Worm (Caenorhabditis elegans): ENCODE measurements around the gene tbc-2.

Gene tbc-2

DNA sequence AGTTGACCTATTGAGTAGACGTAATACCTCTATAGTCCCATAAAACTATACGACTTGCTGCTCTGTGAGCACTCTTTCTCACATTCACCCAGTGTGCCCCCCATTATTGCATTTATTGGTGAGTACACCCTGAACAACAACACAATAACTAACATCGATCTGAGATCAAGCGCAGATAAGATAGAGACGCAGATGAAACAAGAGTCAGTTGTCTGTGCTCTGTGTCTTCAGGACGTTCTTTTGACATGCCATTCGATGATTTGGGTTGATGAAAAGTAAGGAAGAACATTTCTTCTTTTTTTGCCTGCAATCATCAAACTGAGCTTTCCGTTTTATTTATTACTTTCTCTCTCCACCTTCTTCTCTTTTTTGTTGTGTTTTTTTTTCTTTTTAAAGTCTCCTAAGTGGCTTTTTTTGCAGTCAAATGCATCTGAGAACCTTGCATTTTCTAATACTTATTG, 36.9 kb downstream of the tbc-2 start, which contains the start of gene lect-2:
Gene lect-2, plus strand, starts transcription at position 411 of the 461 bp plus-strand sequence.
- TF ChIP-seq blmp-1 (tag; optimal IDR thresholded peaks at IDR 0.05; ENCODE audit: insufficient read depth) (no peak), F13H6.1 (tag; optimal IDR thresholded peaks at IDR 0.05) (peak; percentile 22), skn-1 (tag; optimal IDR thresholded peaks at IDR 0.05) (no peak), sma-9 (GFP tag; optimal IDR thresholded peaks at IDR 0.05) (peak; percentile 65), sma-9 (tag; optimal IDR thresholded peaks at IDR 0.05) (no peak), R02D3.7 (tag; optimal IDR thresholded peaks at IDR 0.05) (no peak), snpc-4 (tag; optimal IDR thresholded peaks at IDR 0.05) (no peak), ztf-1 (GFP tag; conservative IDR thresholded peaks at IDR 0.05) (no peak), lin-39 (tag; optimal IDR thresholded peaks at IDR 0.05) (no peak), sma-3 (GFP tag; optimal IDR thresholded peaks at IDR 0.05) (no peak), nhr-237 (tag; optimal IDR thresholded peaks at IDR 0.05) (no peak), nhr-129 (tag; optimal IDR thresholded peaks at IDR 0.05) (peak; percentile 40), lsy-2 (tag; optimal IDR thresholded peaks at IDR 0.05) (peak in 1 of 2 experiments; percentile 28), ZK546.5 (tag; optimal IDR thresholded peaks at IDR 0.05) (no peak), crh-2 (tag; optimal IDR thresholded peaks at IDR 0.05) (no peak), nhr-23 (tag; optimal IDR thresholded peaks at IDR 0.05) (no peak), nhr-21 (tag; optimal IDR thresholded peaks at IDR 0.05) (no peak), nhr-6 (tag; optimal IDR thresholded peaks at IDR 0.05) (no peak), elt-1 (tag; optimal IDR thresholded peaks at IDR 0.05) (peak; percentile 39), ztf-11 (tag; optimal IDR thresholded peaks at IDR 0.05) (no peak), dmd-4 (tag; optimal IDR thresholded peaks at IDR 0.05) (no peak), nhr-77 (tag; optimal IDR thresholded peaks at IDR 0.05) (no peak), gmeb-1 (tag; optimal IDR thresholded peaks at IDR 0.05) (no peak), peb-1 (tag; optimal IDR thresholded peaks at IDR 0.05) (no peak), C34F6.9 (tag; optimal IDR thresholded peaks at IDR 0.05) (peak; percentile 11), unc-55 (GFP tag; optimal IDR thresholded peaks at IDR 0.05) (no peak)

DNA sequence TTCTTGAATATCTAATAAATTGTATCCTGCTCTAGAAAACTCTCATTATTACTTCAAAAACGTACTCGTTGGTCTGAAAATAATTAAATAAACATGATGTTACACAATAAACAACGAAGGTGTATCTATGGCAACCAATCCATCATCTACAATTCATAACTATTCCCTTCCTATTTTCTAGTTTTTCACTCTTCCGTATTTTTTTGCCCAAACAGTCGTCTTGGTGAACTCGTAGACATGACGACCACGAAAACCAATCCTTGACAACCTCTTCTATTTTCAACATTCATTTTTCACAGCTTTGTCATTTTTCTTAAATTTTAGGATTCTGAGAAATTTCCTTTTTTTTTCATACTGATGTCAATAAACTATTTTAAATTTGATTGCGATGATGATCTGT, 38.4 kb downstream of the tbc-2 start, which contains the start of gene K05F1.13:
Gene K05F1.13, plus strand, starts transcription at position 301 of the 400 bp plus-strand sequence.
- no peak for TF ChIP-seq lin-13 (GFP tag; optimal IDR thresholded peaks at IDR 0.05)
- no peak for TF ChIP-seq mbf-1 (tag; optimal IDR thresholded peaks at IDR 0.05)
- no peak for TF ChIP-seq elt-1 (tag; optimal IDR thresholded peaks at IDR 0.05)
- TF ChIP-seq crh-2 (tag; optimal IDR thresholded peaks at IDR 0.05): no peak
- no peak for TF ChIP-seq ztf-4 (tag; optimal IDR thresholded peaks at IDR 0.05)
- no peak for TF ChIP-seq nhr-11 (tag; optimal IDR thresholded peaks at IDR 0.05)
- no peak for TF ChIP-seq mdl-1 (tag; optimal IDR thresholded peaks at IDR 0.05)
- TF ChIP-seq skn-1 (tag; optimal IDR thresholded peaks at IDR 0.05): no peak
- no peak for TF ChIP-seq fos-1 (tag; optimal IDR thresholded peaks at IDR 0.05)
- TF ChIP-seq sma-3 (GFP tag; optimal IDR thresholded peaks at IDR 0.05): no peak
- TF ChIP-seq ama-1 (optimal IDR thresholded peaks at IDR 0.05): no peak
- TF ChIP-seq ZK546.5 (tag; optimal IDR thresholded peaks at IDR 0.05): no peak
- no peak for TF ChIP-seq nhr-77 (tag; optimal IDR thresholded peaks at IDR 0.05)
- TF ChIP-seq C34F6.9 (tag; optimal IDR thresholded peaks at IDR 0.05): no peak

DNA sequence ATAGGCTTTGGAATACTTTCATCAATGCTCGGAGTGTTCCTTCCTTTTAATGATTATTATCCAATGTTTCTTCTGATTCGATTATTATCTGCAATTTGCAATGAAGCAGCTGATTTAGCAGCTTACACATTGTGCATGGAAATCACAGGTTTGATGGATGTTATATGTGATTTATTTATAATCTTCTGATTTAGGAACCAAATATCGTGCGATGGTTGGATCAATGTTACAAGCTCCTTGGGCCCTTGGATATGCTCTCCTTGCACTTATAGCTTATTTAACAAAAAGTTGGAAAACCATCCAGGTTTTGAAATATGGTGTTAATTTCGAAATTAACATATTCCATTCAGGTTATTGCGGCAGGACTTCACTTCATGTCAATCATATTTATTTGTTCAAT, 41.7 kb downstream of the tbc-2 start:
- TF ChIP-seq ZK546.5 (tag; optimal IDR thresholded peaks at IDR 0.05): no peak
- no peak for TF ChIP-seq nhr-21 (tag; optimal IDR thresholded peaks at IDR 0.05)
- TF ChIP-seq sma-9 (GFP tag; optimal IDR thresholded peaks at IDR 0.05): no peak
- no peak for TF ChIP-seq sma-9 (tag; optimal IDR thresholded peaks at IDR 0.05)
- TF ChIP-seq nhr-129 (tag; optimal IDR thresholded peaks at IDR 0.05): no peak
- TF ChIP-seq mab-5 (tag; optimal IDR thresholded peaks at IDR 0.05): no peak
- TF ChIP-seq aly-2 (tag; optimal IDR thresholded peaks at IDR 0.05): no peak
- TF ChIP-seq R02D3.7 (tag; optimal IDR thresholded peaks at IDR 0.05): no peak
- TF ChIP-seq F13H6.1 (tag; optimal IDR thresholded peaks at IDR 0.05): no peak
- TF ChIP-seq ztf-4 (tag; optimal IDR thresholded peaks at IDR 0.05): no peak
- no peak for TF ChIP-seq ztf-1 (GFP tag; conservative IDR thresholded peaks at IDR 0.05)
- no peak for TF ChIP-seq ztf-11 (tag; optimal IDR thresholded peaks at IDR 0.05)
- TF ChIP-seq fos-1 (tag; optimal IDR thresholded peaks at IDR 0.05): no peak
- no peak for TF ChIP-seq unc-62 (GFP tag; optimal IDR thresholded peaks at IDR 0.05)
